Fruit fly (Drosophila melanogaster): ENCODE results near the gene loco.

Gene loco

dm6 chr3R:22672695-22673346 lies 33.6 kb upstream of the loco start (continued):
- no peak for TF ChIP-seq CG18476 (GFP tag; optimal IDR thresholded peaks at IDR 0.05)
- no peak for TF ChIP-seq Dad (GFP tag; optimal IDR thresholded peaks at IDR 0.05)
- no peak for TF ChIP-seq pita (GFP tag; optimal IDR thresholded peaks at IDR 0.05)
- no peak for TF ChIP-seq CG9817 (tag; optimal IDR thresholded peaks at IDR 0.05)
- peak; percentile 36 for TF ChIP-seq CG12769 (tag; optimal IDR thresholded peaks at IDR 0.05)
- no peak for TF ChIP-seq bab2 (GFP tag; optimal IDR thresholded peaks at IDR 0.05)
- no peak for TF ChIP-seq Doc3 (GFP tag; IDR thresholded peaks at IDR 0.05; ENCODE audit: partially characterized antibody)
- peak; percentile 16 for TF ChIP-seq abd-A (tag; optimal IDR thresholded peaks at IDR 0.05)
- peak; percentile 6 for TF ChIP-seq Kr (GFP tag; optimal IDR thresholded peaks at IDR 0.05)
- TF ChIP-seq CG12744 (GFP tag; optimal IDR thresholded peaks at IDR 0.05), result no peak
- TF ChIP-seq CG17568 (GFP tag; optimal IDR thresholded peaks at IDR 0.05), result no peak
- TF ChIP-seq CG11398 (GFP tag; optimal IDR thresholded peaks at IDR 0.05), result no peak
- TF ChIP-seq lmd (GFP tag; IDR thresholded peaks at IDR 0.05), result no peak
- no peak for TF ChIP-seq ssp (GFP tag; IDR thresholded peaks at IDR 0.05)
- TF ChIP-seq zen (tag; optimal IDR thresholded peaks at IDR 0.05), result peak; percentile 70
- TF ChIP-seq da (GFP tag; optimal IDR thresholded peaks at IDR 0.05), result no peak
- TF ChIP-seq CG17612 (GFP tag; IDR thresholded peaks at IDR 0.05), result no peak
- no peak for TF ChIP-seq inv (GFP tag; IDR thresholded peaks at IDR 0.05; ENCODE audit: partially characterized antibody)
- TF ChIP-seq CG14014 (GFP tag; IDR thresholded peaks at IDR 0.05), result no peak
- no peak for TF ChIP-seq emc (GFP tag; optimal IDR thresholded peaks at IDR 0.05)
- no peak for TF ChIP-seq en (GFP tag; optimal IDR thresholded peaks at IDR 0.05)
- no peak for TF ChIP-seq CG8944 (GFP tag; optimal IDR thresholded peaks at IDR 0.05)
- no peak for TF ChIP-seq nerfin-2 (GFP tag; IDR thresholded peaks at IDR 0.05; ENCODE audit: partially characterized antibody)
- peak in 1 of 2 experiments; percentile 71 for TF ChIP-seq insv (GFP tag; optimal IDR thresholded peaks at IDR 0.05)
- TF ChIP-seq CG31224 (GFP tag; IDR thresholded peaks at IDR 0.05), result no peak
- TF ChIP-seq Nf-YC (tag; optimal IDR thresholded peaks at IDR 0.05), result no peak
- TF ChIP-seq CG5245 (GFP tag; optimal IDR thresholded peaks at IDR 0.05), result no peak
- TF ChIP-seq Blimp-1 (GFP tag; optimal IDR thresholded peaks at IDR 0.05), result peak; percentile 58
- TF ChIP-seq danr (GFP tag; IDR thresholded peaks at IDR 0.05), result no peak
- TF ChIP-seq CG6654 (GFP tag; optimal IDR thresholded peaks at IDR 0.05), result no peak
- no peak for TF ChIP-seq h (optimal IDR thresholded peaks at IDR 0.05)
- no peak for TF ChIP-seq zf30C (GFP tag; optimal IDR thresholded peaks at IDR 0.05)
- TF ChIP-seq CG33557 (GFP tag; optimal IDR thresholded peaks at IDR 0.05), result no peak
- TF ChIP-seq lov (optimal IDR thresholded peaks at IDR 0.05), result no peak
- TF ChIP-seq lov (GFP tag; IDR thresholded peaks at IDR 0.05), result no peak
- no peak for TF ChIP-seq lbe (GFP tag; optimal IDR thresholded peaks at IDR 0.05)
- no peak for TF ChIP-seq sim (GFP tag; IDR thresholded peaks at IDR 0.05)
- TF ChIP-seq dati (GFP tag; IDR thresholded peaks at IDR 0.05), result no peak
- TF ChIP-seq Scr (GFP tag; IDR thresholded peaks at IDR 0.05; ENCODE audit: partially characterized antibody), result no peak
- no peak for TF ChIP-seq Aef1 (GFP tag; IDR thresholded peaks at IDR 0.05)
- no peak for TF ChIP-seq H15 (GFP tag; IDR thresholded peaks at IDR 0.05)
- TF ChIP-seq CG12391 (tag; optimal IDR thresholded peaks at IDR 0.05), result no peak
- peak; percentile 19 for TF ChIP-seq sd (tag; optimal IDR thresholded peaks at IDR 0.05)
- peak; percentile 64 for TF ChIP-seq crol (GFP tag; IDR thresholded peaks at IDR 0.05)
- no peak for TF ChIP-seq CG17912 (GFP tag; optimal IDR thresholded peaks at IDR 0.05)
- TF ChIP-seq tll (GFP tag; optimal IDR thresholded peaks at IDR 0.05), result peak in 1 of 2 experiments; percentile 52
- TF ChIP-seq CG4424 (GFP tag; optimal IDR thresholded peaks at IDR 0.05), result no peak
- no peak for TF ChIP-seq CG42726 (GFP tag; IDR thresholded peaks at IDR 0.05; ENCODE audit: partially characterized antibody)
- TF ChIP-seq CG6791 (GFP tag; IDR thresholded peaks at IDR 0.05; ENCODE audit: partially characterized antibody), result 0 out of 3 replicates have a peak, but pooled peaks have one; percentile 41
